Worm (Caenorhabditis elegans) whole organism, young adult: Measurements from ENCODE around the gene emc-2.

Experiments
- B0035.1 ChIP-seq: sonication (generic microtip); optimal IDR thresholded peaks from 2 replicates; lab custom pipeline; 2016; ENCODE audit warnings: missing genetic modification characterization, mild to moderate bottlenecking, missing compliant biosample characterization, missing genotype, missing genetic modification reagents
- B0336.3 ChIP-seq: fragments of 200-800 bp; sonication (Bioruptor generic); IDR thresholded peaks from 2 replicates; pipeline ENCODE4 v1.3.6; 2022; ENCODE audit warnings: missing genetic modification characterization, missing compliant biosample characterization
- C06A6.2 ChIP-seq: fragments of 200-800 bp; sonication (Bioruptor generic); conservative IDR thresholded peaks from 2 replicates; pipeline ENCODE4 v1.3.6; 2022; ENCODE audit warnings: missing genetic modification characterization, missing compliant biosample characterization
- C17E4.6 ChIP-seq: fragments of 200-800 bp; sonication (Bioruptor generic); IDR thresholded peaks from 2 replicates; pipeline ENCODE4 v1.3.6; 2022; ENCODE audit warnings: missing genetic modification reagents, missing genetic modification characterization, missing compliant biosample characterization
- F22D6.2 ChIP-seq: sonication (generic microtip); optimal IDR thresholded peaks from 2 replicates; lab custom pipeline; 2016; ENCODE audit warnings: mild to moderate bottlenecking, missing genetic modification characterization, missing compliant biosample characterization
- F33H1.4 ChIP-seq: fragments of 200-800 bp; sonication (Bioruptor generic); IDR thresholded peaks from 2 replicates; pipeline ENCODE4 v1.3.6; 2022; ENCODE audit warnings: missing genetic modification reagents, missing genetic modification characterization, missing compliant biosample characterization
- F55B11.4 ChIP-seq: sonication (generic microtip); optimal IDR thresholded peaks from 2 replicates; lab custom pipeline; 2016; ENCODE audit warnings: missing compliant biosample characterization, missing genetic modification characterization, borderline replicate concordance; ENCODE audit not compliant: insufficient read depth
- F57A8.1 ChIP-seq: fragments of 200-800 bp; sonication (Bioruptor generic); optimal IDR thresholded peaks from 2 replicates; lab custom pipeline; 2018; ENCODE audit warnings: mild to moderate bottlenecking, missing genetic modification characterization, moderate library complexity, missing compliant biosample characterization
- K11D2.4 ChIP-seq: fragments of 200-800 bp; sonication (Bioruptor generic); IDR thresholded peaks from 2 replicates; pipeline ENCODE4 v1.3.6; 2022; ENCODE audit warnings: missing genetic modification reagents, missing genetic modification characterization, missing compliant biosample characterization
- T07F8.4 ChIP-seq: sonication (generic microtip); optimal IDR thresholded peaks from 2 replicates; lab custom pipeline; 2016; ENCODE audit warnings: mild to moderate bottlenecking, missing genetic modification characterization, moderate library complexity, missing compliant biosample characterization
- Y53G8AR.9 ChIP-seq: fragments of 200-800 bp; sonication (Bioruptor generic); conservative IDR thresholded peaks from 2 replicates; pipeline ENCODE4 v1.3.6; 2022; ENCODE audit warnings: missing genetic modification reagents, missing genetic modification characterization, missing compliant biosample characterization
- Y67H2A.10 ChIP-seq: fragments of 200-800 bp; sonication (Bioruptor generic); conservative IDR thresholded peaks from 2 replicates; pipeline ENCODE4 v1.3.6; 2022; ENCODE audit warnings: missing genetic modification reagents, missing genetic modification characterization, missing compliant biosample characterization
- aptf-3 ChIP-seq: fragments of 200-800 bp; sonication (Bioruptor generic); IDR thresholded peaks from 2 replicates; pipeline ENCODE4 v1.3.6; 2022; ENCODE audit warnings: missing genetic modification characterization, missing compliant biosample characterization
- atf-7 ChIP-seq: sonication (generic microtip); optimal IDR thresholded peaks from 2 replicates; lab custom pipeline; 2017; ENCODE audit warnings: mild to moderate bottlenecking, missing genetic modification characterization, missing compliant biosample characterization
- athp-1 ChIP-seq: sonication (generic microtip); optimal IDR thresholded peaks from 2 replicates; lab custom pipeline; 2017; ENCODE audit warnings: mild to moderate bottlenecking, missing genetic modification characterization, missing compliant biosample characterization
- attf-5 ChIP-seq: fragments of 200-800 bp; sonication (Bioruptor generic); optimal IDR thresholded peaks from 2 replicates; lab custom pipeline; 2018; ENCODE audit warnings: mild to moderate bottlenecking, missing genetic modification characterization, missing compliant biosample characterization
- attf-6 ChIP-seq: fragments of 200-800 bp; sonication (Bioruptor generic); IDR thresholded peaks from 2 replicates; pipeline ENCODE4 v1.3.6; 2022; ENCODE audit warnings: missing genetic modification reagents, missing genetic modification characterization, missing compliant biosample characterization
- bed-1 ChIP-seq: fragments of 200-800 bp; sonication (Bioruptor generic); IDR thresholded peaks from 2 replicates; pipeline ENCODE4 v1.3.6; 2022; ENCODE audit warnings: missing genetic modification reagents, missing genetic modification characterization, missing compliant biosample characterization
- cebp-1 ChIP-seq, 2 experiments: fragments of 200-800 bp in 1 of 2; sonication (Bioruptor generic) in 1 of 2; sonication (generic microtip) in 1 of 2; IDR thresholded peaks in 1 of 2; optimal IDR thresholded peaks in 1 of 2; 2 replicates each; pipeline versions ENCODE4 v1.3.6 to Lab custom; 2017 to 2022; ENCODE audit warnings: missing compliant biosample characterization in 2 of 2, missing genetic modification characterization in 2 of 2, mild to moderate bottlenecking in 1 of 2, missing genetic modification reagents in 1 of 2, moderate library complexity in 1 of 2
- cebp-2 ChIP-seq: fragments of 200-800 bp; sonication (Bioruptor generic); IDR thresholded peaks from 2 replicates; pipeline ENCODE4 v1.3.6; 2022; ENCODE audit warnings: missing genetic modification characterization, missing compliant biosample characterization
- ceh-40 ChIP-seq: fragments of 200-800 bp; sonication (Bioruptor generic); IDR thresholded peaks from 2 replicates; pipeline ENCODE4 v1.3.6; 2022; ENCODE audit warnings: missing genetic modification characterization, missing compliant biosample characterization
- ceh-79 ChIP-seq: sonication (generic microtip); optimal IDR thresholded peaks from 2 replicates; lab custom pipeline; 2017; ENCODE audit warnings: mild to moderate bottlenecking, missing genetic modification characterization, missing compliant biosample characterization
- chd-7 ChIP-seq: sonication (generic microtip); optimal IDR thresholded peaks from 2 replicates; lab custom pipeline; 2016; ENCODE audit warnings: mild to moderate bottlenecking, missing genetic modification characterization, moderate library complexity, missing compliant biosample characterization
- die-1 ChIP-seq: sonication (generic microtip); optimal IDR thresholded peaks from 2 replicates; lab custom pipeline; 2016; ENCODE audit warnings: missing genotype, mild to moderate bottlenecking, missing genetic modification characterization, missing compliant biosample characterization
- dox-1 ChIP-seq: fragments of 200-800 bp; sonication (Bioruptor generic); IDR thresholded peaks from 2 replicates; pipeline ENCODE4 v1.3.6; 2022; ENCODE audit warnings: missing genetic modification reagents, missing genetic modification characterization, missing compliant biosample characterization
- dpff-1 ChIP-seq: sonication (generic microtip); optimal IDR thresholded peaks from 2 replicates; lab custom pipeline; 2017; ENCODE audit warnings: mild to moderate bottlenecking, missing genetic modification characterization, missing compliant biosample characterization
- efl-1 ChIP-seq: fragments of 150-350 bp; optimal IDR thresholded peaks from 2 replicates; lab custom pipeline; 2014; ENCODE audit warnings: missing biosample characterization, missing genetic modification reagents, missing genetic modification characterization
- egl-18 ChIP-seq: fragments of 200-800 bp; sonication (Bioruptor generic); IDR thresholded peaks from 2 replicates; pipeline ENCODE4 v1.3.6; 2022; ENCODE audit warnings: missing genetic modification reagents, missing genetic modification characterization, missing compliant biosample characterization
- egl-44 ChIP-seq: fragments of 200-800 bp; sonication (Bioruptor generic); IDR thresholded peaks from 2 replicates; pipeline ENCODE4 v1.3.6; 2022; ENCODE audit warnings: missing genetic modification reagents, missing genetic modification characterization, missing compliant biosample characterization
- egrh-3 ChIP-seq: fragments of 200-800 bp; sonication (Bioruptor generic); IDR thresholded peaks from 2 replicates; pipeline ENCODE4 v1.3.6; 2022; ENCODE audit warnings: missing genetic modification reagents, missing genetic modification characterization, missing compliant biosample characterization
- let-526 ChIP-seq: fragments of 200-800 bp; sonication (Bioruptor generic); IDR thresholded peaks from 2 replicates; pipeline ENCODE4 v1.3.6; 2022; ENCODE audit warnings: missing genetic modification reagents, missing genetic modification characterization, missing compliant biosample characterization
- lin-26 ChIP-seq: fragments of 200-800 bp; sonication (Bioruptor generic); IDR thresholded peaks from 2 replicates; pipeline ENCODE4 v1.3.6; 2022; ENCODE audit warnings: missing genetic modification reagents, missing genetic modification characterization, missing compliant biosample characterization
- lin-54 ChIP-seq: fragments of 200-800 bp; sonication (Bioruptor generic); optimal IDR thresholded peaks from 2 replicates; lab custom pipeline; 2018; ENCODE audit warnings: mild to moderate bottlenecking, missing genetic modification characterization, missing compliant biosample characterization
- lsl-1 ChIP-seq: fragments of 200-800 bp; sonication (Bioruptor generic); optimal IDR thresholded peaks from 2 replicates; lab custom pipeline; 2018; ENCODE audit warnings: mild to moderate bottlenecking, missing genetic modification characterization, moderate library complexity, missing compliant biosample characterization
- madf-3 ChIP-seq: fragments of 200-800 bp; sonication (Bioruptor generic); IDR thresholded peaks from 2 replicates; pipeline ENCODE4 v1.3.6; 2022; ENCODE audit warnings: missing genetic modification reagents, missing genetic modification characterization, missing compliant biosample characterization
- madf-6 ChIP-seq: fragments of 200-800 bp; sonication (Bioruptor generic); IDR thresholded peaks from 2 replicates; pipeline ENCODE4 v1.3.6; 2022; ENCODE audit warnings: missing genetic modification reagents, missing genetic modification characterization, missing compliant biosample characterization
- mcd-1 ChIP-seq: fragments of 200-800 bp; sonication (Bioruptor generic); IDR thresholded peaks from 2 replicates; pipeline ENCODE4 v1.3.6; 2022; ENCODE audit warnings: missing genetic modification reagents, missing genetic modification characterization, missing compliant biosample characterization
- mxl-1 ChIP-seq: sonication (generic microtip); optimal IDR thresholded peaks from 2 replicates; lab custom pipeline; 2016; ENCODE audit warnings: missing genetic modification characterization, missing compliant biosample characterization
- nfya-2 ChIP-seq: fragments of 200-800 bp; sonication (Bioruptor generic); IDR thresholded peaks from 2 replicates; pipeline ENCODE4 v1.3.6; 2022; ENCODE audit warnings: missing genetic modification reagents, missing genetic modification characterization, missing compliant biosample characterization
- rec-8 ChIP-seq, 2 experiments: sonication (generic microtip); optimal IDR thresholded peaks; 2 replicates each; lab custom pipeline; 2016; ENCODE audit warnings: mild to moderate bottlenecking in 2 of 2, missing genetic modification characterization in 2 of 2, missing genetic modification reagents in 2 of 2, missing genotype in 2 of 2, missing biosample characterization in 1 of 2, missing compliant biosample characterization in 1 of 2, moderate library complexity in 1 of 2
- repo-1 ChIP-seq: sonication (generic microtip); optimal IDR thresholded peaks from 2 replicates; lab custom pipeline; 2017; ENCODE audit warnings: mild to moderate bottlenecking, missing genetic modification characterization, missing compliant biosample characterization
- sea-2 ChIP-seq: fragments of 200-800 bp; sonication (Bioruptor generic); IDR thresholded peaks from 2 replicates; pipeline ENCODE4 v1.3.6; 2022; ENCODE audit warnings: missing genetic modification characterization, missing compliant biosample characterization
- snpc-3.4 ChIP-seq: sonication (generic microtip); optimal IDR thresholded peaks from 2 replicates; lab custom pipeline; 2017; ENCODE audit warnings: missing genetic modification characterization, mild to moderate bottlenecking, missing compliant biosample characterization, antibody characterized with exemption, moderate library complexity, missing genotype, missing genetic modification reagents
- tbp1 ChIP-seq: fragments of 200-800 bp; sonication (Bioruptor generic); optimal IDR thresholded peaks from 2 replicates; lab custom pipeline; 2018; ENCODE audit warnings: mild to moderate bottlenecking, missing genetic modification characterization, missing compliant biosample characterization
- zfh-2 ChIP-seq: fragments of 200-800 bp; sonication (Bioruptor generic); conservative IDR thresholded peaks from 2 replicates; pipeline ENCODE4 v1.3.6; 2022; ENCODE audit warnings: missing genetic modification reagents, missing genetic modification characterization, missing compliant biosample characterization

The emc-2 gene

ce11 chrII:1320987-1321807, 15.3 kb upstream of the emc-2 start, which contains the start of gene vig-1:
Gene vig-1, plus strand, starts transcription at chrII:1321037.
- TF ChIP-seq C17E4.6 (GFP tag; lab: Robert Waterston, UW): no peak
- TF ChIP-seq cebp-1 (GFP tag; IDR thresholded peaks at IDR 0.05; lab: Robert Waterston, UW): no peak
- peak; percentile 28 for TF ChIP-seq cebp-1 (tag; optimal IDR thresholded peaks at IDR 0.05; lab: Kevin White, UChicago)
- TF ChIP-seq B0035.1 (tag; lab: Kevin White, UChicago): no peak
- TF ChIP-seq madf-3 (GFP tag; lab: Robert Waterston, UW): peak; percentile 27; the same call in 1 of the 2 replicates
- peak; percentile 88 for TF ChIP-seq egrh-3 (GFP tag; lab: Robert Waterston, UW)
- TF ChIP-seq sea-2 (GFP tag; lab: Robert Waterston, UW): no peak
- TF ChIP-seq let-526 (GFP tag; lab: Robert Waterston, UW): no peak
- TF ChIP-seq mcd-1 (GFP tag; lab: Robert Waterston, UW): peak; percentile 58
- peak; percentile 38 for TF ChIP-seq lin-54
- TF ChIP-seq F57A8.1: no peak
- no peak for TF ChIP-seq F55B11.4 (tag; lab: Kevin White, UChicago)
- TF ChIP-seq attf-5 (GFP tag; lab: Kevin White, UChicago): peak; percentile 24
- peak; percentile 46 for TF ChIP-seq lsl-1 (GFP tag; lab: Kevin White, UChicago)
- peak; percentile 66 for TF ChIP-seq dox-1 (GFP tag; lab: Robert Waterston, UW)
- no peak for TF ChIP-seq efl-1 (GFP tag; lab: Kevin White, UChicago)
- no peak for TF ChIP-seq cebp-2 (GFP tag; lab: Robert Waterston, UW)
- TF ChIP-seq bed-1: no peak
- TF ChIP-seq athp-1 (tag; lab: Kevin White, UChicago): peak; percentile 5
- peak; percentile 59 for TF ChIP-seq B0336.3 (GFP tag; lab: Robert Waterston, UW)
- no peak for TF ChIP-seq dpff-1 (tag; lab: Kevin White, UChicago)
- no peak for TF ChIP-seq ceh-79 (tag; lab: Kevin White, UChicago)
- no peak for TF ChIP-seq K11D2.4 (GFP tag; lab: Robert Waterston, UW)
- TF ChIP-seq attf-6: peak; percentile 12; the same call in 1 of the 2 replicates
- TF ChIP-seq Y53G8AR.9: peak; percentile 57; the same call in 1 of the 2 replicates
- TF ChIP-seq F33H1.4 (GFP tag; lab: Robert Waterston, UW): peak; percentile 20; the same call in 1 of the 2 replicates
- no peak for TF ChIP-seq snpc-3.4
- TF ChIP-seq madf-6 (GFP tag; lab: Robert Waterston, UW): peak; percentile 8; the same call in 1 of the 2 replicates
- peak; percentile 27; the same call in 1 of the 2 replicates for TF ChIP-seq egl-44 (GFP tag; lab: Robert Waterston, UW)
- TF ChIP-seq tbp1 (GFP tag; lab: Kevin White, UChicago): no peak
- no peak for TF ChIP-seq aptf-3 (GFP tag; lab: Robert Waterston, UW)
- TF ChIP-seq repo-1 (tag; lab: Kevin White, UChicago): no peak
- TF ChIP-seq rec-8 (tag; optimal IDR thresholded peaks at IDR 0.05; lab: Kevin White, UChicago): no peak
- TF ChIP-seq zfh-2 (GFP tag; lab: Robert Waterston, UW): peak; percentile 90
- no peak for TF ChIP-seq ceh-40
- TF ChIP-seq lin-26 (GFP tag; lab: Robert Waterston, UW): 0 out of 2 replicates have a peak, but pooled peaks have one; percentile 26

- TF ChIP-seq die-1 (tag; lab: Kevin White, UChicago): peak; percentile 40
- TF ChIP-seq ceh-40: no peak
- TF ChIP-seq lsl-1 (GFP tag; lab: Kevin White, UChicago): peak; percentile 84
- TF ChIP-seq let-526 (GFP tag; lab: Robert Waterston, UW): peak; percentile 90
- no peak for TF ChIP-seq dpff-1 (tag; lab: Kevin White, UChicago)
- peak; percentile 89 for TF ChIP-seq chd-7 (tag; lab: Kevin White, UChicago)
- TF ChIP-seq egl-18 (GFP tag; lab: Robert Waterston, UW): peak; percentile 81; the same call in 1 of the 2 replicates
- TF ChIP-seq atf-7: peak; percentile 89
- TF ChIP-seq F57A8.1: no peak
- no peak for TF ChIP-seq nfya-2 (GFP tag; lab: Robert Waterston, UW)
- no peak for TF ChIP-seq mxl-1 (tag; lab: Kevin White, UChicago)
- no peak for TF ChIP-seq aptf-3 (GFP tag; lab: Robert Waterston, UW)
- peak; percentile 49 for TF ChIP-seq F22D6.2 (tag; lab: Kevin White, UChicago)
- peak; percentile 90 for TF ChIP-seq Y67H2A.10 (GFP tag; lab: Robert Waterston, UW)
- TF ChIP-seq athp-1 (tag; lab: Kevin White, UChicago): peak; percentile 95
- TF ChIP-seq T07F8.4 (tag; lab: Kevin White, UChicago): no peak
- peak; percentile 87 for TF ChIP-seq C06A6.2 (GFP tag; lab: Robert Waterston, UW)
Measured at ce11 chrII:1320412-1320811, 14.5 kb upstream of the emc-2 start.
